Fruit fly (Drosophila melanogaster) whole organism, embryonic: ENCODE measurements around the gene DAAM.

Experiments used
- B-H2 ChIP-seq: fragments of 200-800 bp; sonication (Bioruptor generic); optimal IDR thresholded peaks from 2 replicates; lab custom pipeline; 2018; ENCODE audit warnings: missing biosample characterization, mild to moderate bottlenecking, missing genetic modification characterization
- Bdp1 ChIP-seq: fragments of 200-800 bp; sonication (Bioruptor generic); optimal IDR thresholded peaks from 3 replicates; lab custom pipeline; 2016; ENCODE audit warnings: missing biosample characterization, missing genetic modification characterization
- Bteb2 ChIP-seq: fragments of 200-800 bp; sonication (Bioruptor generic); optimal IDR thresholded peaks from 2 replicates; lab custom pipeline; 2016; ENCODE audit warnings: missing biosample characterization, missing genetic modification characterization
- CG14965 ChIP-seq: fragments of 200-800 bp; sonication (Bioruptor generic); optimal IDR thresholded peaks from 2 replicates; lab custom pipeline; 2016; ENCODE audit warnings: missing biosample characterization, missing genetic modification characterization, borderline replicate concordance
- CG1602 ChIP-seq: fragments of 200-800 bp; sonication (Bioruptor generic); optimal IDR thresholded peaks from 3 replicates; lab custom pipeline; 2016; ENCODE audit warnings: missing biosample characterization, missing genetic modification characterization
- CG16813 ChIP-seq: fragments of 200-800 bp; sonication (Bioruptor generic); IDR thresholded peaks from 3 replicates; pipeline ENCODE4 v1.3.6; 2022; ENCODE audit warnings: missing biosample characterization, missing genetic modification characterization; ENCODE audit not compliant: partially characterized antibody
- CG2202 ChIP-seq: fragments of 200-800 bp; sonication (Bioruptor generic); optimal IDR thresholded peaks from 2 replicates; lab custom pipeline; 2018; ENCODE audit warnings: missing biosample characterization, mild to moderate bottlenecking, missing genetic modification characterization
- CG30020 ChIP-seq: fragments of 200-800 bp; optimal IDR thresholded peaks from 2 replicates; lab custom pipeline; 2019; ENCODE audit warnings: missing biosample characterization, mild to moderate bottlenecking, missing genetic modification characterization, moderate library complexity
- CG3065 ChIP-seq: fragments of 200-800 bp; sonication (Bioruptor generic); optimal IDR thresholded peaks from 2 replicates; lab custom pipeline; 2016; ENCODE audit warnings: missing biosample characterization, missing genetic modification characterization
- CG31365 ChIP-seq: fragments of 200-800 bp; sonication (Bioruptor generic); optimal IDR thresholded peaks from 2 replicates; lab custom pipeline; 2018; ENCODE audit warnings: missing biosample characterization, mild to moderate bottlenecking, missing genetic modification characterization
- CG33557 ChIP-seq: fragments of 200-800 bp; sonication (Bioruptor generic); optimal IDR thresholded peaks from 2 replicates; lab custom pipeline; 2019; ENCODE audit warnings: missing biosample characterization, mild to moderate bottlenecking, missing genetic modification characterization, moderate library complexity
- CG4282 ChIP-seq: fragments of 200-800 bp; sonication (Bioruptor generic); optimal IDR thresholded peaks from 2 replicates; lab custom pipeline; 2016; ENCODE audit warnings: missing biosample characterization, missing genetic modification characterization
- CG4707 ChIP-seq: fragments of 200-800 bp; sonication (Bioruptor generic); optimal IDR thresholded peaks from 2 replicates; lab custom pipeline; 2018; ENCODE audit warnings: missing biosample characterization, mild to moderate bottlenecking, missing genetic modification characterization, moderate library complexity
- CG6175 ChIP-seq: fragments of 200-800 bp; sonication (Bioruptor generic); IDR thresholded peaks from 3 replicates; pipeline ENCODE4 v1.3.6; 2022; ENCODE audit warnings: missing biosample characterization, missing genetic modification characterization
- CG6689 ChIP-seq: fragments of 200-800 bp; sonication (Bioruptor generic); IDR thresholded peaks from 2 replicates; pipeline ENCODE4 v1.3.6; 2022; ENCODE audit warnings: missing biosample characterization, missing genetic modification characterization
- Dek ChIP-seq: fragments of 200-800 bp; sonication (Bioruptor generic); optimal IDR thresholded peaks from 3 replicates; lab custom pipeline; 2019; ENCODE audit warnings: missing biosample characterization, mild to moderate bottlenecking, missing genetic modification characterization, moderate library complexity
- Dp ChIP-seq: fragments of 200-800 bp; sonication (Bioruptor generic); optimal IDR thresholded peaks from 2 replicates; lab custom pipeline; 2018; ENCODE audit warnings: missing biosample characterization, mild to moderate bottlenecking, missing genetic modification characterization, moderate library complexity
- HmgD ChIP-seq: fragments of 200-800 bp; sonication (Bioruptor generic); optimal IDR thresholded peaks from 3 replicates; lab custom pipeline; 2016; ENCODE audit warnings: missing biosample characterization, missing genetic modification characterization
- Hmx ChIP-seq: fragments of 200-800 bp; sonication (Bioruptor generic); optimal IDR thresholded peaks from 2 replicates; lab custom pipeline; 2016; ENCODE audit warnings: missing biosample characterization, missing genetic modification characterization
- Med ChIP-seq: fragments of 200-800 bp; sonication (Bioruptor generic); peaks from one replicate; lab custom pipeline; 2016; ENCODE audit warnings: missing biosample characterization, missing genetic modification characterization, mild to moderate bottlenecking, inconsistent platforms, moderate library complexity
- NC2α ChIP-seq: fragments of 200-800 bp; sonication (Bioruptor generic); optimal IDR thresholded peaks from 2 replicates; lab custom pipeline; 2016; ENCODE audit warnings: missing biosample characterization, missing genetic modification characterization
- Nf-YC ChIP-seq: fragments of 200-800 bp; optimal IDR thresholded peaks from 3 replicates; lab custom pipeline; 2019; ENCODE audit warnings: missing biosample characterization, mild to moderate bottlenecking, missing genetic modification characterization, moderate library complexity
- Ptx1 ChIP-seq: fragments of 200-800 bp; sonication (Bioruptor generic); IDR thresholded peaks from 2 replicates; pipeline ENCODE4 v1.3.6; 2022; ENCODE audit warnings: missing biosample characterization, missing genetic modification characterization
- Rfx ChIP-seq: fragments of 200-800 bp; sonication (Bioruptor generic); IDR thresholded peaks from 2 replicates; pipeline ENCODE4 v1.3.6; 2022; ENCODE audit warnings: missing biosample characterization, missing genetic modification characterization
- YL-1 ChIP-seq: fragments of 200-800 bp; sonication (Bioruptor generic); optimal IDR thresholded peaks from 3 replicates; lab custom pipeline; 2017; ENCODE audit warnings: missing biosample characterization, mild to moderate bottlenecking, missing genetic modification characterization
- ab ChIP-seq: fragments of 200-800 bp; sonication (Bioruptor generic); optimal IDR thresholded peaks from 2 replicates; lab custom pipeline; 2016; ENCODE audit warnings: missing biosample characterization, missing genetic modification characterization
- ara ChIP-seq: fragments of 200-800 bp; sonication (Bioruptor generic); IDR thresholded peaks from 2 replicates; pipeline ENCODE4 v1.3.6; 2022; ENCODE audit warnings: missing biosample characterization, missing genetic modification characterization
- cas ChIP-seq: fragments of 200-800 bp; sonication (Bioruptor generic); IDR thresholded peaks from 2 replicates; pipeline ENCODE4 v1.3.6; 2022; ENCODE audit warnings: missing biosample characterization, missing genetic modification characterization
- crc ChIP-seq: fragments of 200-800 bp; sonication (Bioruptor generic); optimal IDR thresholded peaks from 2 replicates; lab custom pipeline; 2016; ENCODE audit warnings: missing biosample characterization, missing genetic modification characterization
- eyg ChIP-seq: fragments of 200-800 bp; sonication (Bioruptor generic); optimal IDR thresholded peaks from 3 replicates; lab custom pipeline; 2016; ENCODE audit warnings: missing biosample characterization, missing genetic modification characterization
- fd96Cb ChIP-seq: fragments of 200-800 bp; sonication (Bioruptor generic); optimal IDR thresholded peaks from 2 replicates; lab custom pipeline; 2018; ENCODE audit warnings: missing biosample characterization, mild to moderate bottlenecking, missing genetic modification characterization, moderate library complexity
- gro ChIP-seq: fragments of 200-800 bp; sonication (Bioruptor generic); optimal IDR thresholded peaks from 2 replicates; lab custom pipeline; 2016; ENCODE audit warnings: missing biosample characterization, missing genetic modification characterization
- inv ChIP-seq: fragments of 200-800 bp; sonication (Bioruptor generic); IDR thresholded peaks from 2 replicates; pipeline ENCODE4 v1.3.6; 2022; ENCODE audit warnings: missing biosample characterization, missing genetic modification characterization; ENCODE audit not compliant: partially characterized antibody
- lov ChIP-seq, 2 experiments: fragments of 200-800 bp in 1 of 2; fragments of >200 bp in 1 of 2; sonication (Bioruptor generic) in 1 of 2; IDR thresholded peaks in 1 of 2; optimal IDR thresholded peaks in 1 of 2; 2 replicates in 1 of 2; 3 replicates in 1 of 2; pipeline versions ENCODE4 v1.3.6 to Lab custom; 2017 to 2022; ENCODE audit warnings: missing biosample characterization in 1 of 2, missing genetic modification characterization in 1 of 2
- nerfin-2 ChIP-seq: fragments of 200-800 bp; sonication (Bioruptor generic); IDR thresholded peaks from 2 replicates; pipeline ENCODE4 v1.3.6; 2022; ENCODE audit warnings: missing biosample characterization, missing genetic modification characterization; ENCODE audit not compliant: partially characterized antibody
- nom ChIP-seq: fragments of 200-800 bp; sonication (Bioruptor generic); optimal IDR thresholded peaks from 2 replicates; lab custom pipeline; 2017; ENCODE audit warnings: missing biosample characterization, missing genetic modification characterization, mild to moderate bottlenecking, moderate library complexity, missing genetic modification reagents
- pb ChIP-seq: fragments of 200-800 bp; sonication (Bioruptor generic); optimal IDR thresholded peaks from 3 replicates; lab custom pipeline; 2016; ENCODE audit warnings: missing biosample characterization, missing genetic modification characterization
- row ChIP-seq: fragments of 200-800 bp; sonication (Bioruptor generic); IDR thresholded peaks from 3 replicates; pipeline ENCODE4 v1.3.6; 2022; ENCODE audit warnings: missing biosample characterization, missing genetic modification characterization
- run ChIP-seq: fragments of 200-800 bp; sonication (Bioruptor generic); optimal IDR thresholded peaks from 3 replicates; lab custom pipeline; 2018; ENCODE audit warnings: missing biosample characterization, mild to moderate bottlenecking, missing genetic modification characterization
- sc ChIP-seq, 3 experiments: fragments of >200 bp in 2 of 3; fragments of 200-800 bp in 1 of 3; sonication (Bioruptor generic) in 1 of 3; optimal IDR thresholded peaks; 2 replicates in 2 of 3; 3 replicates in 1 of 3; lab custom pipeline; 2017; ENCODE audit warnings: mild to moderate bottlenecking in 1 of 3, missing biosample characterization in 1 of 3, missing genetic modification characterization in 1 of 3, missing genetic modification reagents in 1 of 3
- sens-2 ChIP-seq: fragments of 200-800 bp; sonication (Bioruptor generic); IDR thresholded peaks from 2 replicates; pipeline ENCODE4 v1.3.6; 2022; ENCODE audit warnings: missing biosample characterization, missing genetic modification characterization
- sim ChIP-seq: fragments of 200-800 bp; sonication (Bioruptor generic); IDR thresholded peaks from 2 replicates; pipeline ENCODE4 v1.3.6; 2022; ENCODE audit warnings: missing biosample characterization, missing genetic modification characterization
- slbo ChIP-seq: fragments of 200-800 bp; sonication (Bioruptor generic); IDR thresholded peaks from 2 replicates; pipeline ENCODE4 v1.3.6; 2022; ENCODE audit warnings: missing biosample characterization, missing genetic modification characterization
- sob ChIP-seq: fragments of 200-800 bp; sonication (Bioruptor generic); IDR thresholded peaks from 2 replicates; pipeline ENCODE4 v1.3.6; 2022; ENCODE audit warnings: missing biosample characterization, missing genetic modification characterization
- sr ChIP-seq: fragments of 200-800 bp; sonication (Bioruptor generic); IDR thresholded peaks from 3 replicates; pipeline ENCODE4 v1.3.6; 2022; ENCODE audit warnings: missing biosample characterization, missing genetic modification characterization
- tin ChIP-seq: fragments of 200-800 bp; sonication (Bioruptor generic); optimal IDR thresholded peaks from 3 replicates; lab custom pipeline; 2016; ENCODE audit warnings: missing biosample characterization, missing genetic modification characterization
- toy ChIP-seq: fragments of 200-800 bp; sonication (Bioruptor generic); IDR thresholded peaks from 2 replicates; pipeline ENCODE4 v1.3.6; 2022; ENCODE audit warnings: missing biosample characterization, missing genetic modification characterization
- wdn ChIP-seq: fragments of 200-800 bp; sonication (Bioruptor generic); IDR thresholded peaks from 2 replicates; pipeline ENCODE4 v1.3.6; 2022; ENCODE audit warnings: missing biosample characterization, missing genetic modification characterization
- zfh2 ChIP-seq: fragments of 200-800 bp; sonication (Bioruptor generic); optimal IDR thresholded peaks from 2 replicates; lab custom pipeline; 2016; ENCODE audit warnings: missing biosample characterization, missing genetic modification characterization

Gene DAAM

dm6 chrX:1370104-1370802 is 48.1 kb upstream of the DAAM start, which contains the start of gene ssx (continued):
- TF ChIP-seq Bteb2: peak; percentile 22
- peak; percentile 85 for TF ChIP-seq CG16813
- TF ChIP-seq CG4707 (GFP tag; lab: Kevin White, UChicago): no peak
- no peak for TF ChIP-seq CG1602 (GFP tag; lab: Kevin White, UChicago)
- TF ChIP-seq YL-1: peak; percentile 60
- no peak for TF ChIP-seq Dek (tag; lab: Kevin White, UChicago)
- peak; percentile 61; the same call in 1 of the 2 replicates for TF ChIP-seq ara
- TF ChIP-seq CG4282 (GFP tag; lab: Kevin White, UChicago): peak; percentile 2
- TF ChIP-seq Med (GFP tag; lab: Kevin White, UChicago): peak; percentile 91
- peak; percentile 38 for TF ChIP-seq zfh2 (GFP tag; lab: Kevin White, UChicago)
- TF ChIP-seq pb: no peak
- TF ChIP-seq tin (GFP tag; lab: Kevin White, UChicago): peak; percentile 45
- TF ChIP-seq nerfin-2 (GFP tag; lab: Robert Waterston, UW): peak; percentile 96
- no peak for TF ChIP-seq crc (GFP tag; lab: Kevin White, UChicago)
- no peak for TF ChIP-seq gro (GFP tag; lab: Kevin White, UChicago)
- TF ChIP-seq Hmx: no peak
- TF ChIP-seq Ptx1 (GFP tag; lab: Robert Waterston, UW): no peak
- peak; percentile 49; the same call in 1 of the 2 replicates for TF ChIP-seq CG6689 (GFP tag; lab: Robert Waterston, UW)
- no peak for TF ChIP-seq CG33557
- TF ChIP-seq sr (GFP tag; lab: Robert Waterston, UW): no peak
- TF ChIP-seq lov (optimal IDR thresholded peaks at IDR 0.05; lab: Kevin White, UChicago): no peak
- no peak for TF ChIP-seq lov (GFP tag; IDR thresholded peaks at IDR 0.05; lab: Robert Waterston, UW)
- TF ChIP-seq Bdp1: peak; percentile 16
- no peak for TF ChIP-seq CG14965 (GFP tag; lab: Kevin White, UChicago)
- no peak for TF ChIP-seq Nf-YC (tag; lab: Kevin White, UChicago)
- no peak for TF ChIP-seq CG3065 (GFP tag; lab: Kevin White, UChicago)
- peak; percentile 42 for TF ChIP-seq Dp (GFP tag; lab: Kevin White, UChicago)
- no peak for TF ChIP-seq toy (GFP tag; lab: Robert Waterston, UW)
- no peak for TF ChIP-seq CG6175 (GFP tag; lab: Robert Waterston, UW)
- peak; percentile 42; the same call in 1 of the 2 replicates for TF ChIP-seq sob (GFP tag; lab: Robert Waterston, UW)
- TF ChIP-seq sc (optimal IDR thresholded peaks at IDR 0.05; lab: Kevin White, UChicago): no peak
- no peak for TF ChIP-seq sc (GFP tag; optimal IDR thresholded peaks at IDR 0.05; lab: Kevin White, UChicago)
- peak; percentile 29 for TF ChIP-seq CG30020 (tag; lab: Kevin White, UChicago)
- no peak for TF ChIP-seq sim (GFP tag; lab: Robert Waterston, UW)
- peak; percentile 50 for TF ChIP-seq Rfx (GFP tag; lab: Robert Waterston, UW)
- peak; percentile 65; the same call in 2 of the 3 replicates for TF ChIP-seq row (GFP tag; lab: Robert Waterston, UW)
- TF ChIP-seq wdn (GFP tag; lab: Robert Waterston, UW): peak; percentile 44; the same call in 1 of the 2 replicates
- no peak for TF ChIP-seq fd96Cb (tag; lab: Kevin White, UChicago)
- no peak for TF ChIP-seq NC2α (GFP tag; lab: Kevin White, UChicago)
- no peak for TF ChIP-seq cas (GFP tag; lab: Robert Waterston, UW)
- TF ChIP-seq ab (GFP tag; lab: Kevin White, UChicago): no peak
- peak; percentile 71 for TF ChIP-seq inv
- no peak for TF ChIP-seq HmgD (GFP tag; lab: Kevin White, UChicago)
- no peak for TF ChIP-seq run (tag; lab: Kevin White, UChicago)
- no peak for TF ChIP-seq nom
- TF ChIP-seq eyg (GFP tag; lab: Kevin White, UChicago): no peak
- TF ChIP-seq sens-2 (GFP tag; lab: Robert Waterston, UW): no peak
- TF ChIP-seq CG2202 (tag; lab: Kevin White, UChicago): no peak
- TF ChIP-seq B-H2 (GFP tag; lab: Kevin White, UChicago): no peak
- no peak for TF ChIP-seq CG31365
- peak; percentile 61 for TF ChIP-seq slbo (GFP tag; lab: Robert Waterston, UW)
